Fruit fly (Drosophila melanogaster) whole organism, embryonic: Measurements from ENCODE around the gene CG14220.

Source experiments
- Abd-B ChIP-seq: fragments of 200-800 bp; sonication (Bioruptor generic); optimal IDR thresholded peaks from 2 replicates; lab custom pipeline; 2018; ENCODE audit warnings: missing biosample characterization, mild to moderate bottlenecking, missing genetic modification characterization, moderate library complexity
- Atf-2 ChIP-seq: fragments of 200-800 bp; sonication (Bioruptor generic); optimal IDR thresholded peaks from 2 replicates; lab custom pipeline; 2016; ENCODE audit warnings: missing biosample characterization, missing genetic modification characterization
- Awh ChIP-seq: fragments of 200-800 bp; sonication (Bioruptor generic); IDR thresholded peaks from 2 replicates; pipeline ENCODE4, ENCODE4 v1.3.6; 2022; ENCODE audit warnings: missing biosample characterization, missing genetic modification characterization
- BtbVII ChIP-seq: fragments of 200-800 bp; sonication (Bioruptor generic); optimal IDR thresholded peaks from 3 replicates; lab custom pipeline; 2017; ENCODE audit warnings: missing biosample characterization, mild to moderate bottlenecking, missing genetic modification characterization
- CG10274 ChIP-seq: fragments of 200-800 bp; sonication (Bioruptor generic); optimal IDR thresholded peaks from 3 replicates; lab custom pipeline; 2017; ENCODE audit warnings: missing biosample characterization, mild to moderate bottlenecking, missing genetic modification characterization
- CG10321 ChIP-seq: fragments of 200-800 bp; sonication (Bioruptor generic); IDR thresholded peaks from 2 replicates; pipeline ENCODE4 v1.3.6; 2022; ENCODE audit warnings: missing biosample characterization, missing genetic modification characterization
- CG11398 ChIP-seq: fragments of 200-800 bp; sonication (Bioruptor generic); optimal IDR thresholded peaks from 2 replicates; lab custom pipeline; 2016; ENCODE audit warnings: missing biosample characterization, missing genetic modification characterization
- CG11560 ChIP-seq: fragments of 200-800 bp; sonication (Bioruptor generic); IDR thresholded peaks from 3 replicates; pipeline ENCODE4 v1.3.6; 2022; ENCODE audit warnings: missing biosample characterization, missing genetic modification characterization
- CG12299 ChIP-seq: fragments of 200-800 bp; sonication (Bioruptor generic); optimal IDR thresholded peaks from 2 replicates; lab custom pipeline; 2018; ENCODE audit warnings: missing biosample characterization, mild to moderate bottlenecking, missing genetic modification characterization
- CG13775 ChIP-seq: fragments of 200-800 bp; sonication (Bioruptor generic); optimal IDR thresholded peaks from 3 replicates; lab custom pipeline; 2017; ENCODE audit warnings: missing biosample characterization, mild to moderate bottlenecking, missing genetic modification characterization
- CG15601 ChIP-seq: fragments of 200-800 bp; sonication (Bioruptor generic); optimal IDR thresholded peaks from 3 replicates; lab custom pipeline; 2019; ENCODE audit warnings: missing biosample characterization, mild to moderate bottlenecking, missing genetic modification characterization, moderate library complexity
- CG17186 ChIP-seq: fragments of 200-800 bp; sonication (Bioruptor generic); optimal IDR thresholded peaks from 3 replicates; lab custom pipeline; 2017; ENCODE audit warnings: missing biosample characterization, missing genetic modification reagents, missing genetic modification characterization
- CG30020 ChIP-seq: fragments of 200-800 bp; optimal IDR thresholded peaks from 2 replicates; lab custom pipeline; 2019; ENCODE audit warnings: missing biosample characterization, mild to moderate bottlenecking, missing genetic modification characterization, moderate library complexity
- CG31441 ChIP-seq: fragments of 200-800 bp; sonication (Bioruptor generic); IDR thresholded peaks from 2 replicates; pipeline ENCODE4 v1.3.6; 2022; ENCODE audit warnings: missing biosample characterization, missing genetic modification characterization
- CG3163 ChIP-seq: fragments of 200-800 bp; sonication (Bioruptor generic); optimal IDR thresholded peaks from 3 replicates; lab custom pipeline; 2016; ENCODE audit warnings: missing biosample characterization, missing genetic modification characterization
- CG32772 ChIP-seq: fragments of 200-800 bp; sonication (Bioruptor generic); IDR thresholded peaks from 2 replicates; pipeline ENCODE4 v1.3.6; 2022; ENCODE audit warnings: missing biosample characterization, missing genetic modification characterization
- CG4282 ChIP-seq: fragments of 200-800 bp; sonication (Bioruptor generic); optimal IDR thresholded peaks from 2 replicates; lab custom pipeline; 2016; ENCODE audit warnings: missing biosample characterization, missing genetic modification characterization
- CG4328 ChIP-seq: fragments of 200-800 bp; sonication (Bioruptor generic); optimal IDR thresholded peaks from 3 replicates; lab custom pipeline; 2017; ENCODE audit warnings: missing biosample characterization, missing genetic modification reagents, missing genetic modification characterization
- CG4730 ChIP-seq: fragments of 200-800 bp; sonication (Bioruptor generic); IDR thresholded peaks from 2 replicates; pipeline ENCODE4 v1.3.6; 2022; ENCODE audit warnings: missing biosample characterization, missing genetic modification characterization
- CG7271 ChIP-seq: fragments of 200-800 bp; sonication (Bioruptor generic); optimal IDR thresholded peaks from 2 replicates; lab custom pipeline; 2018; ENCODE audit warnings: missing biosample characterization, mild to moderate bottlenecking, missing genetic modification characterization, moderate library complexity
- CG7745 ChIP-seq: fragments of 200-800 bp; sonication (Bioruptor generic); optimal IDR thresholded peaks from 2 replicates; lab custom pipeline; 2018; ENCODE audit warnings: missing biosample characterization, mild to moderate bottlenecking, missing genetic modification characterization, moderate library complexity
- Dek ChIP-seq: fragments of 200-800 bp; sonication (Bioruptor generic); optimal IDR thresholded peaks from 3 replicates; lab custom pipeline; 2019; ENCODE audit warnings: missing biosample characterization, mild to moderate bottlenecking, missing genetic modification characterization, moderate library complexity
- Dp ChIP-seq: fragments of 200-800 bp; sonication (Bioruptor generic); optimal IDR thresholded peaks from 2 replicates; lab custom pipeline; 2018; ENCODE audit warnings: missing biosample characterization, mild to moderate bottlenecking, missing genetic modification characterization, moderate library complexity
- E2f1 ChIP-seq: fragments of 200-800 bp; sonication (Bioruptor generic); IDR thresholded peaks from 2 replicates; pipeline ENCODE4 v1.3.6; 2022; ENCODE audit warnings: missing biosample characterization, missing genetic modification characterization
- HLH3B ChIP-seq: fragments of 200-800 bp; sonication (Bioruptor generic); IDR thresholded peaks from 2 replicates; pipeline ENCODE4 v1.3.6; 2022; ENCODE audit warnings: missing biosample characterization, missing genetic modification characterization
- Hmr ChIP-seq: fragments of 200-800 bp; sonication (Bioruptor generic); optimal IDR thresholded peaks from 3 replicates; lab custom pipeline; 2017; ENCODE audit warnings: mild to moderate bottlenecking, missing biosample characterization, missing genetic modification reagents, missing genetic modification characterization
- Hr3 ChIP-seq: fragments of 200-800 bp; sonication (Bioruptor generic); optimal IDR thresholded peaks from 3 replicates; lab custom pipeline; 2016; ENCODE audit warnings: missing biosample characterization, missing genetic modification characterization
- Jarid2 ChIP-seq: fragments of 200-800 bp; sonication (Bioruptor generic); optimal IDR thresholded peaks from 3 replicates; lab custom pipeline; 2017; ENCODE audit warnings: mild to moderate bottlenecking, missing biosample characterization, missing genetic modification reagents, missing genetic modification characterization
- Myb ChIP-seq: fragments of 200-800 bp; sonication (Bioruptor generic); optimal IDR thresholded peaks from 2 replicates; lab custom pipeline; 2016; ENCODE audit warnings: missing biosample characterization, missing genetic modification characterization
- NfI ChIP-seq: fragments of 200-800 bp; sonication (Bioruptor generic); optimal IDR thresholded peaks from 3 replicates; lab custom pipeline; 2018; ENCODE audit warnings: missing biosample characterization, mild to moderate bottlenecking, missing genetic modification characterization, moderate library complexity
- Pdp1 ChIP-seq, 2 experiments: fragments of 200-800 bp; sonication (Bioruptor generic); optimal IDR thresholded peaks; 3 replicates each; lab custom pipeline; 2016; ENCODE audit warnings: missing biosample characterization in 2 of 2, missing genetic modification characterization in 2 of 2, mild to moderate bottlenecking in 1 of 2, moderate library complexity in 1 of 2
- Sox102F ChIP-seq: fragments of 200-800 bp; sonication (Bioruptor generic); optimal IDR thresholded peaks from 2 replicates; lab custom pipeline; 2018; ENCODE audit warnings: missing biosample characterization, mild to moderate bottlenecking, missing genetic modification characterization, moderate library complexity
- Ssrp ChIP-seq: fragments of 200-800 bp; sonication (Bioruptor generic); optimal IDR thresholded peaks from 2 replicates; lab custom pipeline; 2018; ENCODE audit warnings: missing biosample characterization, mild to moderate bottlenecking, missing genetic modification characterization, moderate library complexity
- YL-1 ChIP-seq: fragments of 200-800 bp; sonication (Bioruptor generic); optimal IDR thresholded peaks from 3 replicates; lab custom pipeline; 2017; ENCODE audit warnings: missing biosample characterization, mild to moderate bottlenecking, missing genetic modification characterization
- ap ChIP-seq: fragments of 200-800 bp; sonication (Bioruptor generic); IDR thresholded peaks from 2 replicates; pipeline ENCODE4 v1.3.6; 2022; ENCODE audit warnings: missing biosample characterization, missing genetic modification characterization
- az2 ChIP-seq: fragments of 200-800 bp; sonication (Bioruptor generic); optimal IDR thresholded peaks from 3 replicates; lab custom pipeline; 2016; ENCODE audit warnings: missing biosample characterization, missing genetic modification characterization
- dpn ChIP-seq, 2 experiments: fragments of 200-800 bp; sonication (Bioruptor generic); optimal IDR thresholded peaks; 3 replicates each; lab custom pipeline; 2016; ENCODE audit warnings: missing biosample characterization in 2 of 2, missing genetic modification characterization in 2 of 2
- eve ChIP-seq, 2 experiments: fragments of >200 bp; optimal IDR thresholded peaks; 2 replicates each; lab custom pipeline; 2017; ENCODE audit warnings: missing biosample characterization in 2 of 2, missing genetic modification characterization in 2 of 2
- gem ChIP-seq: fragments of 200-800 bp; sonication (Bioruptor generic); optimal IDR thresholded peaks from 2 replicates; lab custom pipeline; 2019; ENCODE audit warnings: missing biosample characterization, mild to moderate bottlenecking, missing genetic modification characterization, moderate library complexity
- gsb ChIP-seq: fragments of 200-800 bp; sonication (Bioruptor generic); IDR thresholded peaks from 2 replicates; pipeline ENCODE4 v1.3.6; 2022; ENCODE audit warnings: missing biosample characterization, missing genetic modification characterization
- insv ChIP-seq, 2 experiments: fragments of 200-800 bp; sonication (Bioruptor generic); optimal IDR thresholded peaks; 3 replicates each; lab custom pipeline; 2016 to 2018; ENCODE audit warnings: missing biosample characterization in 2 of 2, missing genetic modification characterization in 2 of 2
- jing ChIP-seq: fragments of 200-800 bp; sonication (Bioruptor generic); optimal IDR thresholded peaks from 2 replicates; lab custom pipeline; 2018; ENCODE audit warnings: missing biosample characterization, mild to moderate bottlenecking, missing genetic modification characterization
- knrl ChIP-seq: fragments of 200-800 bp; sonication (Bioruptor generic); IDR thresholded peaks from 3 replicates; pipeline ENCODE4 v1.3.6; 2022; ENCODE audit warnings: missing biosample characterization, missing genetic modification characterization; ENCODE audit not compliant: partially characterized antibody
- nmo ChIP-seq: fragments of 200-800 bp; sonication (Bioruptor generic); optimal IDR thresholded peaks from 2 replicates; lab custom pipeline; 2018; ENCODE audit warnings: missing biosample characterization, mild to moderate bottlenecking, missing genetic modification characterization, moderate library complexity
- nom ChIP-seq: fragments of 200-800 bp; sonication (Bioruptor generic); optimal IDR thresholded peaks from 2 replicates; lab custom pipeline; 2017; ENCODE audit warnings: missing biosample characterization, missing genetic modification characterization, mild to moderate bottlenecking, moderate library complexity, missing genetic modification reagents
- pfk ChIP-seq: fragments of 200-800 bp; sonication (Bioruptor generic); optimal IDR thresholded peaks from 2 replicates; lab custom pipeline; 2018; ENCODE audit warnings: missing biosample characterization, mild to moderate bottlenecking, missing genetic modification characterization, moderate library complexity
- psq ChIP-seq: fragments of 200-800 bp; sonication (Bioruptor generic); optimal IDR thresholded peaks from 2 replicates; lab custom pipeline; 2017; ENCODE audit warnings: missing biosample characterization, missing genetic modification characterization
- toy ChIP-seq: fragments of 200-800 bp; sonication (Bioruptor generic); IDR thresholded peaks from 2 replicates; pipeline ENCODE4 v1.3.6; 2022; ENCODE audit warnings: missing biosample characterization, missing genetic modification characterization
- ttk ChIP-seq: fragments of 200-800 bp; sonication (Bioruptor generic); IDR thresholded peaks from 2 replicates; pipeline ENCODE4 v2.1.2; 2022; ENCODE audit warnings: missing biosample characterization, missing genetic modification characterization
- zen ChIP-seq: fragments of 200-800 bp; sonication (Bioruptor generic); optimal IDR thresholded peaks from 3 replicates; lab custom pipeline; 2018; ENCODE audit warnings: missing biosample characterization, mild to moderate bottlenecking, missing genetic modification characterization, moderate library complexity

The CG14220 gene

dm6 chrX:19642819-19643504, 41.3 kb upstream of the CG14220 start, which contains the start of the genes CG12237 and Sec61gamma (continued):
- TF ChIP-seq BtbVII (GFP tag; lab: Kevin White, UChicago) = no peak
- no peak for TF ChIP-seq Jarid2 (GFP tag; lab: Kevin White, UChicago)
- no peak for TF ChIP-seq knrl (GFP tag; lab: Robert Waterston, UW)
- no peak for TF ChIP-seq ttk
- no peak for TF ChIP-seq Atf-2 (GFP tag; lab: Kevin White, UChicago)
- no peak for TF ChIP-seq HLH3B (GFP tag; lab: Robert Waterston, UW)
- TF ChIP-seq az2 = no peak
- TF ChIP-seq CG12299 = no peak
- peak in 1 of 2 experiments; percentile 89 for TF ChIP-seq insv (GFP tag; optimal IDR thresholded peaks at IDR 0.05; lab: Kevin White, UChicago)
- peak; percentile 33 for TF ChIP-seq nmo
- TF ChIP-seq Pdp1 (GFP tag; optimal IDR thresholded peaks at IDR 0.05; lab: Kevin White, UChicago) = peak in 1 of 2 experiments; percentile 38
- peak; percentile 13 for TF ChIP-seq pfk (GFP tag; lab: Kevin White, UChicago)
- no peak for TF ChIP-seq gsb (GFP tag; lab: Robert Waterston, UW)
- no peak for TF ChIP-seq CG11560 (tag; lab: Robert Waterston, UW)
- TF ChIP-seq Sox102F = no peak
- no peak for TF ChIP-seq CG10321 (GFP tag; lab: Robert Waterston, UW)
- no peak for TF ChIP-seq CG10274 (GFP tag; lab: Kevin White, UChicago)
- no peak for TF ChIP-seq gem (tag; lab: Kevin White, UChicago)
- no peak for TF ChIP-seq CG7745
- no peak for TF ChIP-seq Abd-B (GFP tag; lab: Kevin White, UChicago)
- no peak for TF ChIP-seq toy
- peak; percentile 79 for TF ChIP-seq YL-1 (GFP tag; lab: Kevin White, UChicago)
- TF ChIP-seq nom = peak; percentile 72
- no peak for TF ChIP-seq E2f1 (GFP tag; lab: Robert Waterston, UW)
- TF ChIP-seq zen (tag; lab: Kevin White, UChicago) = no peak
- TF ChIP-seq CG11398 (GFP tag; lab: Kevin White, UChicago) = no peak
- TF ChIP-seq CG32772 (GFP tag; lab: Robert Waterston, UW) = no peak
- no peak for TF ChIP-seq jing (GFP tag; lab: Kevin White, UChicago)
- TF ChIP-seq ap = no peak
- 0 out of 2 replicates have a peak, but pooled peaks have one; percentile 32 for TF ChIP-seq CG31441
- TF ChIP-seq NfI = peak; percentile 11
- TF ChIP-seq CG4282 = no peak
- TF ChIP-seq CG4730 = no peak
- no peak for TF ChIP-seq CG7271 (tag; lab: Kevin White, UChicago)
- peak; percentile 29 for TF ChIP-seq CG17186
- peak; percentile 28 for TF ChIP-seq CG30020 (tag; lab: Kevin White, UChicago)
- TF ChIP-seq CG13775 (GFP tag; lab: Kevin White, UChicago) = peak; percentile 5
- TF ChIP-seq dpn (GFP tag; optimal IDR thresholded peaks at IDR 0.05; lab: Kevin White, UChicago) = peak in 1 of 2 experiments; percentile 48
- TF ChIP-seq Awh = no peak
- TF ChIP-seq CG3163 (GFP tag; lab: Kevin White, UChicago) = no peak
- TF ChIP-seq Dek (tag; lab: Kevin White, UChicago) = peak; percentile 27
- TF ChIP-seq Myb (GFP tag; lab: Kevin White, UChicago) = peak; percentile 22
- peak; percentile 24 for TF ChIP-seq CG15601 (tag; lab: Kevin White, UChicago)
- no peak for TF ChIP-seq CG4328 (GFP tag; lab: Kevin White, UChicago)
- TF ChIP-seq Dp (GFP tag; lab: Kevin White, UChicago) = peak; percentile 10
- no peak for TF ChIP-seq psq (GFP tag; lab: Kevin White, UChicago)
- no peak for TF ChIP-seq eve (GFP tag; optimal IDR thresholded peaks at IDR 0.05; lab: Kevin White, UChicago)
- TF ChIP-seq Hmr (GFP tag; lab: Kevin White, UChicago) = no peak
- no peak for TF ChIP-seq Ssrp
- TF ChIP-seq Hr3 (GFP tag; lab: Kevin White, UChicago) = no peak
